Worm (Caenorhabditis elegans): ENCODE results near the gene srr-6.

srr-6 gene

DNA sequence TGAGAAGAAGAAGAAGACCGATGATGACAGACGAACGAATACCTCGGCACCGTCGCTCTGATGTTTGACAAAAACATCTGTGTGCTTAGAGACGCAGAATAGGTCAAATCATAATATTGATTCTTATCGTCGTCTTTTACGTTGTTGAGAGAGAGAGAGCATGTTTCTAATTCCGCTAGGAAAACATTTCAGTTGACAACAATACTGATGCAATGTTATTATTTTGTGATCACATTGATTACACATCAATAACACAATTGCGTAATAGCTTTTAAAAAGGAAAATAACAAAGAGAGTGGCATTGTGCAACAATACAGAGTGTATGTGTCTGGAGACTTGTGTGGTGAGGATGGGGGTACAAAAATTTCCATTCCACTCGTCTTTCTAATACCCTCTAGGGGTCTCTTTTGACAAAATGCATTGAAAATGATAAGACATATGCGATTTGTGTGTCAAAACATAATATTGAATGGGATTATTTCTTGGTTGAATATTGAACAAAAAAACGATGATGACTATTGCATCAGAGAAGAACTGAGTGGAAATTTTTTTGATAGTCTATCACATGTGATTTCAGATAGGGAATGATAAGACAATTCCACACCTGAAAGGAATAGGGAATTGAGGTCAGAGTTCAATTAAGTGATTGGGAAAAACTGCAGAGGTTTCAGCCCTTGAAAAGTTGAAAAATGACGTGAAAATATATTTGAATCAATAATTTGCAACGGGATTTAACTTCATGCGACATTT lies 47.8 kb upstream of the srr-6 start:
- no peak for TF ChIP-seq nhr-19 (GFP tag; conservative IDR thresholded peaks at IDR 0.05)
- peak; percentile 64 for TF ChIP-seq elt-2 (tag; optimal IDR thresholded peaks at IDR 0.05)
- TF ChIP-seq nhr-85 (tag): peak; percentile 57
- peak in 1 of 2 experiments; percentile 30 for TF ChIP-seq lin-35 (GFP tag; optimal IDR thresholded peaks at IDR 0.05)

ce11 chrV:4965790-4966189 lies 46.8 kb upstream of the srr-6 start:
- TF ChIP-seq ztf-11 (tag; optimal IDR thresholded peaks at IDR 0.05) (no peak), nhr-71 (tag; optimal IDR thresholded peaks at IDR 0.05) (peak; percentile 7), hlh-4 (tag; optimal IDR thresholded peaks at IDR 0.05) (no peak), unc-62 (GFP tag; optimal IDR thresholded peaks at IDR 0.05) (no peak), pqm-1 (tag; optimal IDR thresholded peaks at IDR 0.05) (no peak), dpl-1 (GFP tag; optimal IDR thresholded peaks at IDR 0.05) (no peak), nhr-84 (tag; optimal IDR thresholded peaks at IDR 0.05) (no peak), fkh-4 (tag; optimal IDR thresholded peaks at IDR 0.05; ENCODE audit: borderline replicate concordance) (no peak), jun-1 (tag; optimal IDR thresholded peaks at IDR 0.05) (no peak), nhr-47 (tag; optimal IDR thresholded peaks at IDR 0.05) (no peak), irx-1 (tag; optimal IDR thresholded peaks at IDR 0.05) (no peak), nhr-85 (tag) (peak; percentile 77), snu-23 (GFP tag; optimal IDR thresholded peaks at IDR 0.05) (no peak), efl-1 (optimal IDR thresholded peaks at IDR 0.05) (no peak), efl-1 (GFP tag; optimal IDR thresholded peaks at IDR 0.05 in 1 of 2) (peak in 1 of 2 experiments; percentile 78)

DNA sequence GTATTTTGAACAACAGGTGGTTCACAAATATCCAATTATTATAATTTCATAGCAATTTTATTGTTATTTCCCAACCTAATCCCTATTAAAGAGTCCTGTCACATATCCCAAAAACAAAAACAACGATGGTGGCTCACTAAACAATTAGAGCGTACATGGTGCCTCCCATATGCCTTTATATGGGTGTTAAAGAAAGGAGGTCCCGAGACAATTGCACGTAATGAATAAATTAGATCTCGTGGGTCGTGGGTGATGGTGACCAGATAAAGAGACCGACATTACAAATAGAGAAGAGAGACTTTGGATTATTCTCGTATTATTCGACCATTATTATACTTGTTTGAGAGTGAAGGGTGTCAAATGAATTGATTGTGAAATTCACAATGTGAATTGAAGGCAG lies 45.4 kb upstream of the srr-6 start:
- no peak for TF ChIP-seq mdl-1 (tag; optimal IDR thresholded peaks at IDR 0.05)
- peak; percentile 15 for TF ChIP-seq nhr-71 (tag; optimal IDR thresholded peaks at IDR 0.05)
- TF ChIP-seq egl-13 (tag; optimal IDR thresholded peaks at IDR 0.05): no peak
- no peak for TF ChIP-seq aly-2 (tag; optimal IDR thresholded peaks at IDR 0.05)
- no peak for TF ChIP-seq rnt-1 (tag; optimal IDR thresholded peaks at IDR 0.05)
- peak; percentile 10 for TF ChIP-seq nhr-47 (tag; optimal IDR thresholded peaks at IDR 0.05)
- no peak for TF ChIP-seq ztf-4 (tag; optimal IDR thresholded peaks at IDR 0.05)
- TF ChIP-seq ceh-90 (tag; optimal IDR thresholded peaks at IDR 0.05): no peak
- TF ChIP-seq lin-35 (GFP tag; optimal IDR thresholded peaks at IDR 0.05): no peak
- TF ChIP-seq dsc-1 (tag; optimal IDR thresholded peaks at IDR 0.05): peak; percentile 60
- TF ChIP-seq lin-15B (tag; optimal IDR thresholded peaks at IDR 0.05): no peak
- TF ChIP-seq nhr-20 (tag; optimal IDR thresholded peaks at IDR 0.05): no peak
- TF ChIP-seq ceh-8 (GFP tag; optimal IDR thresholded peaks at IDR 0.05): peak; percentile 83
- TF ChIP-seq ets-5 (GFP tag; IDR thresholded peaks at IDR 0.05): no peak
- TF ChIP-seq lin-14 (GFP tag; optimal IDR thresholded peaks at IDR 0.05): peak; percentile 66

- TF ChIP-seq pqm-1 (tag; optimal IDR thresholded peaks at IDR 0.05): no peak
Measured at ce11 chrV:4968775-4969174, 43.8 kb upstream of the srr-6 start.

ce11 chrV:4969503-4969902 lies 43.1 kb upstream of the srr-6 start:
- TF ChIP-seq nhr-20 (tag; optimal IDR thresholded peaks at IDR 0.05) (peak; percentile 35), unc-30 (tag; optimal IDR thresholded peaks at IDR 0.05) (no peak), elt-2 (tag; optimal IDR thresholded peaks at IDR 0.05) (peak; percentile 14), tlp-1 (tag; optimal IDR thresholded peaks at IDR 0.05) (no peak), Y116A8C.19 (tag; optimal IDR thresholded peaks at IDR 0.05; ENCODE audit: borderline replicate concordance) (no peak), fkh-4 (tag; optimal IDR thresholded peaks at IDR 0.05; ENCODE audit: borderline replicate concordance) (no peak), mdl-1 (tag; optimal IDR thresholded peaks at IDR 0.05) (peak in 1 of 2 experiments; percentile 5), mef-2 (tag; optimal IDR thresholded peaks at IDR 0.05) (no peak), vab-15 (tag; optimal IDR thresholded peaks at IDR 0.05) (no peak), blmp-1 (tag; optimal IDR thresholded peaks at IDR 0.05) (peak; percentile 79), elt-3 (tag; optimal IDR thresholded peaks at IDR 0.05) (peak in 1 of 6 experiments; percentile 25), fkh-8 (tag; optimal IDR thresholded peaks at IDR 0.05) (peak; percentile 19), hlh-4 (tag; optimal IDR thresholded peaks at IDR 0.05) (no peak), nhr-11 (tag; optimal IDR thresholded peaks at IDR 0.05) (no peak), aly-2 (tag; optimal IDR thresholded peaks at IDR 0.05) (no peak), nhr-71 (tag; optimal IDR thresholded peaks at IDR 0.05) (peak; percentile 22), lin-35 (GFP tag; optimal IDR thresholded peaks at IDR 0.05) (peak in 1 of 2 experiments; percentile 48)
